Fruit fly (Drosophila melanogaster) whole organism, embryonic: ENCODE measurements around the gene dachs.

Experiments
- Antp ChIP-seq: fragments of 200-800 bp; sonication (Bioruptor generic); optimal IDR thresholded peaks from 3 replicates; lab custom pipeline; 2016; ENCODE audit warnings: missing biosample characterization, missing genetic modification characterization
- BEAF-32 ChIP-seq: fragments of 200-800 bp; sonication (Bioruptor generic); optimal IDR thresholded peaks from 3 replicates; lab custom pipeline; 2017; ENCODE audit warnings: missing biosample characterization, missing genetic modification characterization, mild to moderate bottlenecking, moderate library complexity, missing genetic modification reagents
- Bdp1 ChIP-seq: fragments of 200-800 bp; sonication (Bioruptor generic); optimal IDR thresholded peaks from 3 replicates; lab custom pipeline; 2016; ENCODE audit warnings: missing biosample characterization, missing genetic modification characterization
- CG10209 ChIP-seq: fragments of 200-800 bp; sonication (Bioruptor generic); optimal IDR thresholded peaks from 3 replicates; lab custom pipeline; 2017; ENCODE audit warnings: missing biosample characterization, mild to moderate bottlenecking, missing genetic modification characterization, missing genetic modification reagents
- CG10462 ChIP-seq: fragments of 200-800 bp; sonication (Bioruptor generic); optimal IDR thresholded peaks from 2 replicates; lab custom pipeline; 2016; ENCODE audit warnings: missing biosample characterization, missing genetic modification characterization
- CG10959 ChIP-seq: fragments of 200-800 bp; sonication (Bioruptor generic); IDR thresholded peaks from 2 replicates; pipeline ENCODE4 v1.3.6; 2022; ENCODE audit warnings: missing biosample characterization, missing genetic modification characterization
- CG11398 ChIP-seq: fragments of 200-800 bp; sonication (Bioruptor generic); optimal IDR thresholded peaks from 2 replicates; lab custom pipeline; 2016; ENCODE audit warnings: missing biosample characterization, missing genetic modification characterization
- CG12299 ChIP-seq: fragments of 200-800 bp; sonication (Bioruptor generic); optimal IDR thresholded peaks from 2 replicates; lab custom pipeline; 2018; ENCODE audit warnings: missing biosample characterization, mild to moderate bottlenecking, missing genetic modification characterization
- CG12942 ChIP-seq: fragments of 200-800 bp; sonication (Bioruptor generic); optimal IDR thresholded peaks from 3 replicates; lab custom pipeline; 2016; ENCODE audit warnings: missing biosample characterization, missing genetic modification characterization
- CG13775 ChIP-seq: fragments of 200-800 bp; sonication (Bioruptor generic); optimal IDR thresholded peaks from 3 replicates; lab custom pipeline; 2017; ENCODE audit warnings: missing biosample characterization, mild to moderate bottlenecking, missing genetic modification characterization
- CG13894 ChIP-seq: fragments of 200-800 bp; sonication (Bioruptor generic); optimal IDR thresholded peaks from 3 replicates; lab custom pipeline; 2018; ENCODE audit warnings: missing biosample characterization, mild to moderate bottlenecking, missing genetic modification characterization, moderate library complexity
- CG14667 ChIP-seq: fragments of 200-800 bp; sonication (Bioruptor generic); IDR thresholded peaks from 2 replicates; pipeline ENCODE4 v1.3.6; 2022; ENCODE audit warnings: missing biosample characterization, missing genetic modification characterization
- CG15073 ChIP-seq: fragments of 200-800 bp; sonication (Bioruptor generic); optimal IDR thresholded peaks from 2 replicates; lab custom pipeline; 2016; ENCODE audit warnings: missing biosample characterization, missing genetic modification characterization
- CG1602 ChIP-seq: fragments of 200-800 bp; sonication (Bioruptor generic); optimal IDR thresholded peaks from 3 replicates; lab custom pipeline; 2016; ENCODE audit warnings: missing biosample characterization, missing genetic modification characterization
- CG1647 ChIP-seq: fragments of 200-800 bp; sonication (Bioruptor generic); optimal IDR thresholded peaks from 3 replicates; lab custom pipeline; 2016; ENCODE audit warnings: missing biosample characterization, missing genetic modification characterization
- CG16815 ChIP-seq: fragments of 200-800 bp; sonication (Bioruptor generic); optimal IDR thresholded peaks from 3 replicates; lab custom pipeline; 2017; ENCODE audit warnings: missing biosample characterization, mild to moderate bottlenecking, missing genetic modification characterization
- CG17568 ChIP-seq: fragments of 200-800 bp; sonication (Bioruptor generic); optimal IDR thresholded peaks from 2 replicates; lab custom pipeline; 2018; ENCODE audit warnings: missing biosample characterization, mild to moderate bottlenecking, missing genetic modification characterization, moderate library complexity
- CG17612 ChIP-seq: fragments of 200-800 bp; sonication (Bioruptor generic); IDR thresholded peaks from 2 replicates; pipeline ENCODE4 v1.3.6; 2022; ENCODE audit warnings: missing biosample characterization, missing genetic modification characterization
- CG17802 ChIP-seq: fragments of 200-800 bp; sonication (Bioruptor generic); optimal IDR thresholded peaks from 2 replicates; lab custom pipeline; 2018; ENCODE audit warnings: missing biosample characterization, mild to moderate bottlenecking, missing genetic modification characterization, moderate library complexity
- CG30403 ChIP-seq: fragments of 200-800 bp; sonication (Bioruptor generic); optimal IDR thresholded peaks from 3 replicates; lab custom pipeline; 2016; ENCODE audit warnings: missing biosample characterization, missing genetic modification characterization
- CG32767 ChIP-seq: fragments of 200-800 bp; sonication (Bioruptor generic); IDR thresholded peaks from 2 replicates; pipeline ENCODE4 v1.3.6; 2022; ENCODE audit warnings: missing biosample characterization, missing genetic modification characterization
- CG33557 ChIP-seq: fragments of 200-800 bp; sonication (Bioruptor generic); optimal IDR thresholded peaks from 2 replicates; lab custom pipeline; 2019; ENCODE audit warnings: missing biosample characterization, mild to moderate bottlenecking, missing genetic modification characterization, moderate library complexity
- CG34422 ChIP-seq: fragments of 200-800 bp; sonication (Bioruptor generic); IDR thresholded peaks from 3 replicates; pipeline ENCODE4 v1.3.6; 2022; ENCODE audit warnings: missing biosample characterization, missing genetic modification characterization
- CG4282 ChIP-seq: fragments of 200-800 bp; sonication (Bioruptor generic); optimal IDR thresholded peaks from 2 replicates; lab custom pipeline; 2016; ENCODE audit warnings: missing biosample characterization, missing genetic modification characterization
- CG7963 ChIP-seq: fragments of 200-800 bp; sonication (Bioruptor generic); IDR thresholded peaks from 3 replicates; pipeline ENCODE4 v1.3.6; 2022; ENCODE audit warnings: missing biosample characterization, missing genetic modification characterization; ENCODE audit not compliant: partially characterized antibody
- CG9876 ChIP-seq: fragments of 200-800 bp; sonication (Bioruptor generic); optimal IDR thresholded peaks from 2 replicates; lab custom pipeline; 2016; ENCODE audit warnings: missing biosample characterization, missing genetic modification characterization
- Dfd ChIP-seq, 2 experiments: fragments of >200 bp; optimal IDR thresholded peaks; 2 replicates each; lab custom pipeline; 2017; ENCODE audit warnings: missing biosample characterization in 2 of 2, missing genetic modification characterization in 2 of 2
- Drgx ChIP-seq: fragments of 200-800 bp; sonication (Bioruptor generic); IDR thresholded peaks from 2 replicates; pipeline ENCODE4 v1.3.6; 2022; ENCODE audit warnings: missing biosample characterization, missing genetic modification characterization
- Fer1 ChIP-seq: fragments of 200-800 bp; sonication (Bioruptor generic); optimal IDR thresholded peaks from 2 replicates; lab custom pipeline; 2017; ENCODE audit warnings: missing biosample characterization, mild to moderate bottlenecking, missing genetic modification characterization
- GATAe ChIP-seq: fragments of 200-800 bp; sonication (Bioruptor generic); conservative IDR thresholded peaks from 2 replicates; pipeline ENCODE4 v1.3.6; 2022; ENCODE audit warnings: missing biosample characterization, missing genetic modification characterization
- Lpt ChIP-seq: fragments of >200 bp; optimal IDR thresholded peaks from 2 replicates; lab custom pipeline; 2018; ENCODE audit warnings: missing biosample characterization, missing genetic modification characterization
- MTF-1 ChIP-seq: fragments of 200-800 bp; sonication (Bioruptor generic); optimal IDR thresholded peaks from 2 replicates; lab custom pipeline; 2018; ENCODE audit warnings: missing biosample characterization, mild to moderate bottlenecking, missing genetic modification characterization, borderline replicate concordance
- NC2β ChIP-seq: fragments of 200-800 bp; sonication (Bioruptor generic); optimal IDR thresholded peaks from 2 replicates; lab custom pipeline; 2016; ENCODE audit warnings: missing biosample characterization, missing genetic modification characterization
- Nf-YB ChIP-seq: fragments of 200-800 bp; sonication (Bioruptor generic); optimal IDR thresholded peaks from 3 replicates; lab custom pipeline; 2019; ENCODE audit warnings: missing biosample characterization, mild to moderate bottlenecking, missing genetic modification characterization, moderate library complexity
- Optix ChIP-seq: fragments of 200-800 bp; sonication (Bioruptor generic); IDR thresholded peaks from 3 replicates; pipeline ENCODE4 v1.3.6; 2022; ENCODE audit warnings: missing biosample characterization, missing genetic modification characterization
- Tbp ChIP-seq: fragments of >200 bp; optimal IDR thresholded peaks from 2 replicates; lab custom pipeline; 2018; ENCODE audit warnings: missing biosample characterization, missing genetic modification characterization
- ase ChIP-seq: fragments of 200-800 bp; sonication (Bioruptor generic); IDR thresholded peaks from 3 replicates; pipeline ENCODE4 v1.3.6; 2022; ENCODE audit warnings: missing biosample characterization, missing genetic modification characterization
- bab2 ChIP-seq: fragments of 200-800 bp; sonication (Bioruptor generic); optimal IDR thresholded peaks from 2 replicates; lab custom pipeline; 2016; ENCODE audit warnings: missing biosample characterization, missing genetic modification characterization
- dm ChIP-seq: fragments of 200-800 bp; sonication (Bioruptor generic); optimal IDR thresholded peaks from 3 replicates; lab custom pipeline; 2016; ENCODE audit warnings: missing biosample characterization, missing genetic modification characterization
- en ChIP-seq: fragments of 200-800 bp; sonication (Bioruptor generic); optimal IDR thresholded peaks from 2 replicates; lab custom pipeline; 2016; ENCODE audit warnings: missing biosample characterization, missing genetic modification characterization
- esg ChIP-seq: fragments of 200-800 bp; sonication (Bioruptor generic); conservative IDR thresholded peaks from 2 replicates; pipeline ENCODE4 v1.3.6; 2022; ENCODE audit warnings: missing biosample characterization, missing genetic modification characterization
- exex ChIP-seq: fragments of 200-800 bp; sonication (Bioruptor generic); optimal IDR thresholded peaks from 4 replicates; lab custom pipeline; 2018; ENCODE audit warnings: missing biosample characterization, mild to moderate bottlenecking, missing genetic modification characterization, moderate library complexity
- eyg ChIP-seq: fragments of 200-800 bp; sonication (Bioruptor generic); optimal IDR thresholded peaks from 3 replicates; lab custom pipeline; 2016; ENCODE audit warnings: missing biosample characterization, missing genetic modification characterization
- grau ChIP-seq: fragments of 200-800 bp; optimal IDR thresholded peaks from 3 replicates; lab custom pipeline; 2019; ENCODE audit warnings: missing biosample characterization, mild to moderate bottlenecking, missing genetic modification characterization, moderate library complexity
- mam ChIP-seq: fragments of 200-800 bp; sonication (Bioruptor generic); optimal IDR thresholded peaks from 3 replicates; lab custom pipeline; 2016; ENCODE audit warnings: missing biosample characterization, missing genetic modification characterization
- oc ChIP-seq: fragments of 200-800 bp; sonication (Bioruptor generic); optimal IDR thresholded peaks from 2 replicates; lab custom pipeline; 2018; ENCODE audit warnings: missing biosample characterization, mild to moderate bottlenecking, missing genetic modification characterization, moderate library complexity
- pan ChIP-seq, 4 experiments: fragments of >200 bp in 3 of 4; fragments of 200-800 bp in 1 of 4; sonication (Bioruptor generic) in 1 of 4; optimal IDR thresholded peaks in 3 of 4; IDR thresholded peaks in 1 of 4; 2 replicates each; pipeline versions ENCODE4 v1.3.6 to Lab custom; 2017 to 2022; ENCODE audit warnings: missing biosample characterization in 2 of 4, missing genetic modification characterization in 2 of 4, mixed read lengths in 1 of 4
- pb ChIP-seq: fragments of 200-800 bp; sonication (Bioruptor generic); optimal IDR thresholded peaks from 3 replicates; lab custom pipeline; 2016; ENCODE audit warnings: missing biosample characterization, missing genetic modification characterization
- sc ChIP-seq, 3 experiments: fragments of >200 bp in 2 of 3; fragments of 200-800 bp in 1 of 3; sonication (Bioruptor generic) in 1 of 3; optimal IDR thresholded peaks; 2 replicates in 2 of 3; 3 replicates in 1 of 3; lab custom pipeline; 2017; ENCODE audit warnings: mild to moderate bottlenecking in 1 of 3, missing biosample characterization in 1 of 3, missing genetic modification characterization in 1 of 3, missing genetic modification reagents in 1 of 3
- sens ChIP-seq: fragments of 200-800 bp; sonication (Bioruptor generic); peaks from one replicate; lab custom pipeline; 2016; ENCODE audit warnings: missing biosample characterization, missing genetic modification characterization
- sr ChIP-seq: fragments of 200-800 bp; sonication (Bioruptor generic); IDR thresholded peaks from 3 replicates; pipeline ENCODE4 v1.3.6; 2022; ENCODE audit warnings: missing biosample characterization, missing genetic modification characterization

dachs gene

DNA sequence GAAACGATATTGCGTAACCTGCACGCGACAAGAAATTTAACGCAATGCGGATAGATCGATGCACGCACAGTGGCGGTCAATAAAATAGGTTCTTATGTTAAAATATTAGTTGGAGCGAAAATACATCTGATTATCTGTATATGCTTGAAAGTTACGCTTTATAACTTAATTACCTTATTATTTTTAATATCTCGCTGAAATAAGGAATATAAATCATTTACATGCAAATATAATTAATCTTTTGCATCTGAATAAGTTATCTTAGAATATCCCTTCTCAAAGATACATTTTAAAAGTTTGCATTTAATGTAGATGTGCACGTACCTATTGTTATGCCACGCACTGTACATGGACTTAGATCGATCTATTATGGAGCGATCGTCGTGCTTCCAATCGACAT is 5.0 kb downstream of the dachs start (continued):
- TF ChIP-seq CG17568 (GFP tag; lab: Kevin White, UChicago) (no peak), CG12942 (GFP tag; lab: Kevin White, UChicago) (no peak), CG11398 (GFP tag; lab: Kevin White, UChicago) (no peak), grau (tag; lab: Kevin White, UChicago) (peak; percentile 38), Bdp1 (no peak), BEAF-32 (no peak), oc (no peak), eyg (GFP tag; lab: Kevin White, UChicago) (no peak), NC2β (GFP tag; lab: Kevin White, UChicago) (no peak), CG32767 (no peak), CG13894 (no peak), CG10959 (GFP tag; lab: Robert Waterston, UW) (no peak), Drgx (GFP tag; lab: Robert Waterston, UW) (peak; percentile 47; the same call in 1 of the 2 replicates), pb (GFP tag; lab: Kevin White, UChicago) (no peak), Tbp (GFP tag; lab: Kevin White, UChicago) (no peak), CG10462 (no peak), ase (GFP tag; lab: Robert Waterston, UW) (no peak), CG9876 (GFP tag; lab: Kevin White, UChicago) (no peak), CG17802 (tag; lab: Kevin White, UChicago) (no peak), CG10209 (peak; percentile 19), dm (no peak), CG30403 (GFP tag; lab: Kevin White, UChicago) (peak; percentile 29), pan (optimal IDR thresholded peaks at IDR 0.05; lab: Kevin White, UChicago) (no peak), pan (GFP tag; optimal IDR thresholded peaks at IDR 0.05 in 1 of 2, IDR thresholded peaks at IDR 0.05 in 1 of 2) (peak in 1 of 2 experiments; percentile 34), exex (tag; lab: Kevin White, UChicago) (no peak), Antp (GFP tag; lab: Kevin White, UChicago) (no peak), sr (GFP tag; lab: Robert Waterston, UW) (no peak), sc (optimal IDR thresholded peaks at IDR 0.05; lab: Kevin White, UChicago) (no peak), sc (GFP tag; optimal IDR thresholded peaks at IDR 0.05; lab: Kevin White, UChicago) (peak; percentile 27), CG14667 (GFP tag; lab: Robert Waterston, UW) (no peak), Lpt (GFP tag; lab: Kevin White, UChicago) (no peak), en (no peak), CG12299 (tag; lab: Kevin White, UChicago) (no peak), sens (GFP tag; lab: Kevin White, UChicago) (peak; percentile 84), CG1647 (GFP tag; lab: Kevin White, UChicago) (no peak), CG15073 (GFP tag; lab: Kevin White, UChicago) (no peak), Nf-YB (GFP tag; lab: Kevin White, UChicago) (no peak), CG1602 (peak; percentile 29), Fer1 (GFP tag; lab: Kevin White, UChicago) (no peak), mam (no peak), CG13775 (GFP tag; lab: Kevin White, UChicago) (no peak), Dfd (GFP tag; optimal IDR thresholded peaks at IDR 0.05; lab: Kevin White, UChicago) (no peak), CG16815 (GFP tag; lab: Kevin White, UChicago) (peak; percentile 32), GATAe (GFP tag; lab: Robert Waterston, UW) (no peak), esg (GFP tag; lab: Robert Waterston, UW) (0 out of 2 replicates have a peak, but pooled peaks have one; percentile 19), MTF-1 (GFP tag; lab: Kevin White, UChicago) (no peak), CG33557 (peak; percentile 43), CG34422 (no peak), CG4282 (no peak), CG17612 (GFP tag; lab: Robert Waterston, UW) (no peak), Optix (GFP tag; lab: Robert Waterston, UW) (no peak), CG7963 (GFP tag; lab: Robert Waterston, UW) (no peak), bab2 (GFP tag; lab: Kevin White, UChicago) (no peak)
